Worm (Caenorhabditis elegans): Measurements from ENCODE around the gene C05C10.5.

Gene C05C10.5

ce11 chrII:9937611-9938010 lies 1.2 kb upstream of the C05C10.5 start (continued):
- TF ChIP-seq F44E2.7 (GFP tag; IDR thresholded peaks at IDR 0.05) (no peak), zfp-3 (GFP tag; conservative IDR thresholded peaks at IDR 0.05) (no peak), fos-1 (tag; optimal IDR thresholded peaks at IDR 0.05) (no peak), hmg-1.1 (GFP tag; IDR thresholded peaks at IDR 0.05) (peak; percentile 53; the same call in 1 of the 2 replicates), mdl-1 (tag; optimal IDR thresholded peaks at IDR 0.05) (peak; percentile 41 to 91), unc-62 (GFP tag; optimal IDR thresholded peaks at IDR 0.05 in 1 of 2) (peak in 1 of 2 experiments; percentile 64), unc-62 (tag; optimal IDR thresholded peaks at IDR 0.05) (no peak), ceh-32 (tag; optimal IDR thresholded peaks at IDR 0.05; ENCODE audit: poor library complexity) (no peak), dve-1 (tag; optimal IDR thresholded peaks at IDR 0.05; ENCODE audit: insufficient read depth) (peak; percentile 92), tag-97 (GFP tag; IDR thresholded peaks at IDR 0.05) (no peak), F26F4.8 (GFP tag; conservative IDR thresholded peaks at IDR 0.05) (no peak), ces-1 (GFP tag; optimal IDR thresholded peaks at IDR 0.05) (no peak), egl-27 (tag; optimal IDR thresholded peaks at IDR 0.05) (no peak), spr-3 (GFP tag; optimal IDR thresholded peaks at IDR 0.05) (no peak), nhr-102 (tag; optimal IDR thresholded peaks at IDR 0.05) (peak; percentile 73), zfp-2 (tag; optimal IDR thresholded peaks at IDR 0.05) (no peak), nhr-11 (tag; optimal IDR thresholded peaks at IDR 0.05) (peak; percentile 99), lin-13 (GFP tag; optimal IDR thresholded peaks at IDR 0.05) (peak; percentile 75), nhr-25 (tag; optimal IDR thresholded peaks at IDR 0.05; ENCODE audit: borderline replicate concordance, insufficient read depth) (peak; percentile 7), F37D6.2 (tag; optimal IDR thresholded peaks at IDR 0.05) (no peak), Y5F2A.4 (GFP tag; optimal IDR thresholded peaks at IDR 0.05) (no peak), zag-1 (tag; optimal IDR thresholded peaks at IDR 0.05) (no peak), saeg-2 (GFP tag; IDR thresholded peaks at IDR 0.05) (no peak), ZK337.2 (GFP tag; IDR thresholded peaks at IDR 0.05) (no peak), Y48G9A.11 (GFP tag; IDR thresholded peaks at IDR 0.05) (no peak), ceh-20 (GFP tag; IDR thresholded peaks at IDR 0.05) (peak; percentile 21; the same call in 1 of the 2 replicates), pha-4 (GFP tag; IDR thresholded peaks at IDR 0.05) (no peak), pha-4 (tag; optimal IDR thresholded peaks at IDR 0.05) (peak; percentile 33), daf-19 (GFP tag; conservative IDR thresholded peaks at IDR 0.05) (no peak), hlh-11 (tag; optimal IDR thresholded peaks at IDR 0.05) (peak; percentile 94), unc-39 (tag; optimal IDR thresholded peaks at IDR 0.05) (no peak), D1046.2 (GFP tag; IDR thresholded peaks at IDR 0.05) (no peak), mxl-2 (GFP tag; conservative IDR thresholded peaks at IDR 0.05) (no peak), attf-4 (tag; optimal IDR thresholded peaks at IDR 0.05) (no peak), lin-29 (GFP tag; IDR thresholded peaks at IDR 0.05) (0 out of 2 replicates have a peak, but pooled peaks have one; percentile 14), sdz-12 (GFP tag; optimal IDR thresholded peaks at IDR 0.05) (no peak), egl-43 (GFP tag; IDR thresholded peaks at IDR 0.05) (no peak), T20F7.1 (GFP tag; optimal IDR thresholded peaks at IDR 0.05) (peak; percentile 76), daf-12 (tag; optimal IDR thresholded peaks at IDR 0.05) (no peak), nhr-41 (GFP tag; IDR thresholded peaks at IDR 0.05) (no peak), lsy-2 (tag; optimal IDR thresholded peaks at IDR 0.05) (peak; percentile 7 to 88), lin-15B (tag; optimal IDR thresholded peaks at IDR 0.05) (no peak), nhr-10 (tag; optimal IDR thresholded peaks at IDR 0.05) (peak; percentile 97), nhr-237 (tag; optimal IDR thresholded peaks at IDR 0.05) (no peak), skn-1 (tag; optimal IDR thresholded peaks at IDR 0.05) (no peak), F49E8.2 (tag; optimal IDR thresholded peaks at IDR 0.05; ENCODE audit: borderline replicate concordance) (no peak), lin-38 (GFP tag; IDR thresholded peaks at IDR 0.05) (0 out of 2 replicates have a peak, but pooled peaks have one; percentile 28), T26A8.4 (GFP tag; IDR thresholded peaks at IDR 0.05) (peak; percentile 30; the same call in 1 of the 2 replicates), nhr-48 (tag; optimal IDR thresholded peaks at IDR 0.05) (peak; percentile 91), gei-8 (GFP tag; optimal IDR thresholded peaks at IDR 0.05) (no peak), ceh-62 (tag; optimal IDR thresholded peaks at IDR 0.05) (no peak), dmd-8 (GFP tag; IDR thresholded peaks at IDR 0.05) (no peak)

Measured in whole organism, L4 larva.